Worm (Caenorhabditis elegans): ENCODE data around the gene M01H9.2.

The M01H9.2 gene

ce11 chrIV:4449843-4450242 lies 13.2 kb downstream of the M01H9.2 start (continued):
- TF ChIP-seq fkh-3 (tag; optimal IDR thresholded peaks at IDR 0.05) (peak; percentile 6), F49E8.2 (tag; optimal IDR thresholded peaks at IDR 0.05; ENCODE audit: insufficient read depth) (peak; percentile 41), gei-17 (GFP tag; optimal IDR thresholded peaks at IDR 0.05) (no peak), rcor-1 (GFP tag; IDR thresholded peaks at IDR 0.05) (peak; percentile 39; the same call in 1 of the 2 replicates), rpc-1 (optimal IDR thresholded peaks at IDR 0.05) (no peak), rpc-1 (tag; optimal IDR thresholded peaks at IDR 0.05) (no peak), K11D2.4 (GFP tag; IDR thresholded peaks at IDR 0.05) (no peak), hmg-1.2 (GFP tag; IDR thresholded peaks at IDR 0.05) (peak; percentile 33; the same call in 1 of the 2 replicates), ekl-4 (GFP tag; IDR thresholded peaks at IDR 0.05) (no peak; the same call in 1 of the 2 replicates), akir-1 (GFP tag; optimal IDR thresholded peaks at IDR 0.05) (no peak), athp-1 (tag; optimal IDR thresholded peaks at IDR 0.05) (no peak), attf-3 (GFP tag; conservative IDR thresholded peaks at IDR 0.05) (0 out of 2 replicates have a peak, but pooled peaks have one; percentile 9), nhr-120 (GFP tag; IDR thresholded peaks at IDR 0.05) (no peak), attf-6 (GFP tag; IDR thresholded peaks at IDR 0.05) (no peak; the same call in 1 of the 2 replicates), F10E7.11 (tag; optimal IDR thresholded peaks at IDR 0.05) (peak; percentile 51), ztf-25 (GFP tag; IDR thresholded peaks at IDR 0.05) (no peak), zim-3 (tag; optimal IDR thresholded peaks at IDR 0.05) (no peak), madf-10 (tag; optimal IDR thresholded peaks at IDR 0.05) (peak; percentile 64), Y67H2A.10 (GFP tag; conservative IDR thresholded peaks at IDR 0.05) (no peak), mcd-1 (GFP tag; IDR thresholded peaks at IDR 0.05) (peak; percentile 38; the same call in 1 of the 2 replicates), chd-7 (tag; optimal IDR thresholded peaks at IDR 0.05) (no peak), B0019.2 (GFP tag; conservative IDR thresholded peaks at IDR 0.05) (no peak), die-1 (tag; optimal IDR thresholded peaks at IDR 0.05) (peak; percentile 18), egrh-3 (GFP tag; IDR thresholded peaks at IDR 0.05) (no peak), sea-2 (GFP tag; IDR thresholded peaks at IDR 0.05) (no peak), hlh-26 (GFP tag; conservative IDR thresholded peaks at IDR 0.05) (no peak), egl-44 (GFP tag; IDR thresholded peaks at IDR 0.05) (0 out of 2 replicates have a peak, but pooled peaks have one; percentile 24), lin-54 (GFP tag; optimal IDR thresholded peaks at IDR 0.05) (peak; percentile 4), C17E4.6 (GFP tag; IDR thresholded peaks at IDR 0.05) (0 out of 2 replicates have a peak, but pooled peaks have one; percentile 16), F23B12.7 (tag; optimal IDR thresholded peaks at IDR 0.05; ENCODE audit: insufficient read depth) (no peak), lsl-1 (GFP tag; optimal IDR thresholded peaks at IDR 0.05) (no peak), snpc-3.4 (tag; optimal IDR thresholded peaks at IDR 0.05) (no peak)

DNA sequence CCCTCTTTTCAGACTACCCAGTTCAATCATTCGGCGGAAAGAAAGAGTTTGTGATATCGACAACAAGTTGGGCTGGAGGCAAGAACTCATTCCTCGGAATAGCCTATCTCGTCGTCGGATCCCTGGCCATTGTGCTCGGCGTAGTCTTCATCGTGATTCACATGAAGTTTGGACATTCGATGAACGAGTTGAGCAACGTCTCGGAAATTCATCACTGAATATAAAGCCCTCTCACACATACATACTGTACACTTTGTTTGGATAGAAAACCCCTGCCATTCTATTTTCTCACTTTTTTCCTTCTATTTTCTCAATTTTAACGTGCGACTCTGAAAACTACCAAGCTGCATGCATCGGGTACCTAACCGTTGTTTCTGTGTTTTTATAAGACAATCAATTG lies 13.6 kb downstream of the M01H9.2 start, which contains the start of gene R08C7.12:
TSS of gene R08C7.12 (plus strand) at position 301 of the 400 bp plus-strand sequence.
- no peak for TF ChIP-seq sptf-2 (GFP tag; optimal IDR thresholded peaks at IDR 0.05)
- no peak for TF ChIP-seq zim-3 (tag; optimal IDR thresholded peaks at IDR 0.05)
- peak; percentile 23; the same call in 1 of the 2 replicates for TF ChIP-seq madf-6 (GFP tag; IDR thresholded peaks at IDR 0.05)
- TF ChIP-seq rec-8 (tag; optimal IDR thresholded peaks at IDR 0.05), result no peak
- TF ChIP-seq nfyb-1 (GFP tag; IDR thresholded peaks at IDR 0.05), result no peak
- TF ChIP-seq ama-1 (optimal IDR thresholded peaks at IDR 0.05), result no peak
- TF ChIP-seq ama-1 (GFP tag; optimal IDR thresholded peaks at IDR 0.05), result no peak

ce11 chrIV:4448343-4448742 lies 14.7 kb downstream of the M01H9.2 start:
- TF ChIP-seq ztf-25 (GFP tag; IDR thresholded peaks at IDR 0.05), result no peak
- TF ChIP-seq Y56A3A.18 (GFP tag; IDR thresholded peaks at IDR 0.05), result no peak
- no peak for TF ChIP-seq sdz-38 (tag; optimal IDR thresholded peaks at IDR 0.05)
- TF ChIP-seq ceh-91 (GFP tag; IDR thresholded peaks at IDR 0.05), result no peak
- TF ChIP-seq tbx-9 (tag; optimal IDR thresholded peaks at IDR 0.05; ENCODE audit: borderline replicate concordance), result no peak
- TF ChIP-seq F52B5.7 (tag; optimal IDR thresholded peaks at IDR 0.05), result no peak
- TF ChIP-seq F49E8.2 (tag; optimal IDR thresholded peaks at IDR 0.05; ENCODE audit: insufficient read depth), result no peak
- no peak for TF ChIP-seq madf-8 (GFP tag; conservative IDR thresholded peaks at IDR 0.05)
- no peak for TF ChIP-seq akir-1 (GFP tag; optimal IDR thresholded peaks at IDR 0.05)
- no peak for TF ChIP-seq Y67H2A.10 (GFP tag; conservative IDR thresholded peaks at IDR 0.05)
- TF ChIP-seq ceh-27 (GFP tag; optimal IDR thresholded peaks at IDR 0.05), result no peak
